Worm (Caenorhabditis elegans) whole organism, L1 larva: Measurements from ENCODE around the gene rpl-33.

Experiments used
- C34B4.2 ChIP-seq: sonication (generic microtip); optimal IDR thresholded peaks from 2 replicates; lab custom pipeline; 2017; ENCODE audit warnings: mild to moderate bottlenecking, missing genetic modification characterization, missing compliant biosample characterization
- aly-2 ChIP-seq: fragments of 150-350 bp; optimal IDR thresholded peaks from 2 replicates; lab custom pipeline; 2014; ENCODE audit warnings: missing biosample characterization, missing genetic modification characterization
- ama-1 ChIP-seq: fragments of 150-350 bp; optimal IDR thresholded peaks from 2 replicates; lab custom pipeline; 2014
- blmp-1 ChIP-seq: fragments of 150-350 bp; optimal IDR thresholded peaks from 2 replicates; lab custom pipeline; 2014; ENCODE audit warnings: missing biosample characterization, missing genetic modification characterization
- ceh-63 ChIP-seq: fragments of 200-800 bp; sonication (Bioruptor generic); optimal IDR thresholded peaks from 2 replicates; lab custom pipeline; 2018; ENCODE audit warnings: mild to moderate bottlenecking, missing genetic modification characterization, missing compliant biosample characterization
- ceh-8 ChIP-seq: fragments of 200-800 bp; sonication (Bioruptor generic); optimal IDR thresholded peaks from 2 replicates; lab custom pipeline; 2018; ENCODE audit warnings: mild to moderate bottlenecking, missing genetic modification characterization, moderate library complexity, missing compliant biosample characterization
- dsc-1 ChIP-seq: sonication (generic microtip); optimal IDR thresholded peaks from 2 replicates; lab custom pipeline; 2016; ENCODE audit warnings: mild to moderate bottlenecking, missing genetic modification characterization, missing compliant biosample characterization
- egl-27 ChIP-seq, 2 experiments: fragments of 150-350 bp in 1 of 2; sonication (generic microtip); optimal IDR thresholded peaks; 3 replicates each; lab custom pipeline; 2017 to 2018; ENCODE audit warnings: missing biosample characterization in 2 of 2, missing genetic modification characterization in 2 of 2, missing genetic modification reagents in 2 of 2
- ets-5 ChIP-seq: fragments of 200-800 bp; sonication (Bioruptor generic); IDR thresholded peaks from 2 replicates; pipeline ENCODE4 v1.3.6; 2022; ENCODE audit warnings: missing genetic modification characterization, missing compliant biosample characterization
- fkh-4 ChIP-seq: sonication (generic microtip); optimal IDR thresholded peaks from 2 replicates; lab custom pipeline; 2016; ENCODE audit warnings: missing compliant biosample characterization, missing genetic modification characterization, borderline replicate concordance
- fkh-8 ChIP-seq: sonication (generic microtip); optimal IDR thresholded peaks from 2 replicates; lab custom pipeline; 2016; ENCODE audit warnings: mild to moderate bottlenecking, missing genetic modification characterization, missing compliant biosample characterization
- fos-1 ChIP-seq: fragments of 150-350 bp; optimal IDR thresholded peaks from 2 replicates; lab custom pipeline; 2014; ENCODE audit warnings: missing biosample characterization, missing genetic modification characterization
- grh-1 ChIP-seq: fragments of 200-800 bp; sonication (Bioruptor generic); IDR thresholded peaks from 2 replicates; pipeline ENCODE4 v1.3.6; 2022; ENCODE audit warnings: missing genetic modification reagents, missing genetic modification characterization, missing compliant biosample characterization
- hlh-17 ChIP-seq: fragments of 200-800 bp; sonication (Bioruptor generic); optimal IDR thresholded peaks from 2 replicates; lab custom pipeline; 2018; ENCODE audit warnings: missing genetic modification characterization, mild to moderate bottlenecking, missing compliant biosample characterization, moderate library complexity, borderline replicate concordance
- hlh-4 ChIP-seq: sonication (generic microtip); optimal IDR thresholded peaks from 2 replicates; lab custom pipeline; 2016; ENCODE audit warnings: mild to moderate bottlenecking, missing genetic modification characterization, missing compliant biosample characterization
- irx-1 ChIP-seq: sonication (generic microtip); optimal IDR thresholded peaks from 2 replicates; lab custom pipeline; 2016; ENCODE audit warnings: missing genetic modification characterization, missing compliant biosample characterization
- lin-14 ChIP-seq: fragments of 200-800 bp; sonication (Bioruptor generic); optimal IDR thresholded peaks from 2 replicates; lab custom pipeline; 2018; ENCODE audit warnings: mild to moderate bottlenecking, missing genetic modification characterization, moderate library complexity, missing compliant biosample characterization
- lin-35 ChIP-seq, 2 experiments: fragments of 150-350 bp; optimal IDR thresholded peaks; 2 replicates each; lab custom pipeline; 2014; ENCODE audit warnings: missing biosample characterization in 2 of 2, missing genetic modification characterization in 2 of 2, missing genetic modification reagents in 2 of 2
- lin-39 ChIP-seq: fragments of 150-350 bp; optimal IDR thresholded peaks from 2 replicates; lab custom pipeline; 2014; ENCODE audit warnings: missing biosample characterization, missing genetic modification reagents, missing genetic modification characterization
- lir-3 ChIP-seq: sonication (generic microtip); optimal IDR thresholded peaks from 2 replicates; lab custom pipeline; 2016; ENCODE audit warnings: mild to moderate bottlenecking, missing genetic modification characterization, moderate library complexity, missing compliant biosample characterization; ENCODE audit not compliant: poor library complexity
- lsy-2 ChIP-seq, 2 experiments: fragments of 150-350 bp; optimal IDR thresholded peaks; 2 replicates each; lab custom pipeline; 2014; ENCODE audit warnings: missing biosample characterization in 2 of 2, missing genetic modification characterization in 2 of 2
- mdl-1 ChIP-seq, 2 experiments: fragments of 150-350 bp; optimal IDR thresholded peaks; 2 replicates each; lab custom pipeline; 2014 to 2017; ENCODE audit warnings: missing biosample characterization in 2 of 2, missing genetic modification characterization in 2 of 2, inconsistent platforms in 1 of 2
- mef-2 ChIP-seq: fragments of 150-350 bp; optimal IDR thresholded peaks from 2 replicates; lab custom pipeline; 2014; ENCODE audit warnings: missing biosample characterization, missing genetic modification characterization
- nhr-11 ChIP-seq: fragments of 150-350 bp; optimal IDR thresholded peaks from 2 replicates; lab custom pipeline; 2014; ENCODE audit warnings: missing biosample characterization, missing genetic modification characterization
- nhr-12 ChIP-seq: sonication (generic microtip); optimal IDR thresholded peaks from 2 replicates; lab custom pipeline; 2017; ENCODE audit warnings: missing biosample characterization, missing genetic modification characterization
- nhr-237 ChIP-seq: fragments of 150-350 bp; optimal IDR thresholded peaks from 2 replicates; lab custom pipeline; 2014; ENCODE audit warnings: missing biosample characterization, missing genetic modification characterization
- nhr-28 ChIP-seq: fragments of 150-350 bp; optimal IDR thresholded peaks from 2 replicates; lab custom pipeline; 2014; ENCODE audit warnings: missing biosample characterization, missing genetic modification characterization
- nhr-47 ChIP-seq: sonication (generic microtip); optimal IDR thresholded peaks from 2 replicates; lab custom pipeline; 2016; ENCODE audit warnings: mild to moderate bottlenecking, missing genetic modification characterization, moderate library complexity, missing compliant biosample characterization
- nhr-76 ChIP-seq: sonication (generic microtip); optimal IDR thresholded peaks from 2 replicates; lab custom pipeline; 2017; ENCODE audit warnings: missing biosample characterization, missing genetic modification characterization
- pax-3 ChIP-seq: fragments of 200-800 bp; sonication (Bioruptor generic); optimal IDR thresholded peaks from 2 replicates; lab custom pipeline; 2018; ENCODE audit warnings: mild to moderate bottlenecking, missing genetic modification characterization, moderate library complexity, missing compliant biosample characterization
- rnt-1 ChIP-seq: sonication (generic microtip); optimal IDR thresholded peaks from 2 replicates; lab custom pipeline; 2016; ENCODE audit warnings: mild to moderate bottlenecking, missing genetic modification characterization, moderate library complexity, missing compliant biosample characterization
- skn-1 ChIP-seq: fragments of 150-350 bp; optimal IDR thresholded peaks from 2 replicates; lab custom pipeline; 2014; ENCODE audit warnings: missing biosample characterization, missing genetic modification characterization
- swsn-7 ChIP-seq: sonication (generic microtip); optimal IDR thresholded peaks from 2 replicates; lab custom pipeline; 2016; ENCODE audit warnings: missing genetic modification characterization, missing compliant biosample characterization
- tbx-2 ChIP-seq: sonication (generic microtip); optimal IDR thresholded peaks from 2 replicates; lab custom pipeline; 2016; ENCODE audit warnings: missing genetic modification characterization, missing compliant biosample characterization
- tlp-1 ChIP-seq: fragments of 150-350 bp; optimal IDR thresholded peaks from 2 replicates; lab custom pipeline; 2014; ENCODE audit warnings: missing biosample characterization, missing genetic modification characterization
- unc-130 ChIP-seq: fragments of 150-350 bp; optimal IDR thresholded peaks from 2 replicates; lab custom pipeline; 2017; ENCODE audit warnings: missing biosample characterization, missing genetic modification characterization, inconsistent platforms
- unc-62 ChIP-seq: fragments of 150-350 bp; optimal IDR thresholded peaks from 2 replicates; lab custom pipeline; 2014; ENCODE audit warnings: missing biosample characterization, missing genetic modification reagents, missing genetic modification characterization
- unc-86 ChIP-seq: sonication (generic microtip); optimal IDR thresholded peaks from 2 replicates; lab custom pipeline; 2016; ENCODE audit warnings: missing genetic modification characterization, missing compliant biosample characterization
- xbp-1 ChIP-seq: sonication (generic microtip); optimal IDR thresholded peaks from 2 replicates; lab custom pipeline; 2016; ENCODE audit warnings: missing genetic modification characterization, missing compliant biosample characterization
- zag-1 ChIP-seq: fragments of 150-350 bp; optimal IDR thresholded peaks from 2 replicates; lab custom pipeline; 2014; ENCODE audit warnings: missing biosample characterization, missing genetic modification characterization
- zip-4 ChIP-seq: fragments of 200-800 bp; sonication (Bioruptor generic); optimal IDR thresholded peaks from 2 replicates; lab custom pipeline; 2018; ENCODE audit warnings: mild to moderate bottlenecking, missing genetic modification characterization, moderate library complexity, missing compliant biosample characterization
- ztf-11 ChIP-seq, 2 experiments: sonication (generic microtip); optimal IDR thresholded peaks; 2 replicates each; lab custom pipeline; 2016 to 2017; ENCODE audit warnings: missing genetic modification characterization in 2 of 2, missing biosample characterization in 1 of 2, missing compliant biosample characterization in 1 of 2
- ztf-4 ChIP-seq: fragments of 150-350 bp; optimal IDR thresholded peaks from 2 replicates; lab custom pipeline; 2014; ENCODE audit warnings: missing biosample characterization, missing genetic modification characterization

The rpl-33 gene

DNA sequence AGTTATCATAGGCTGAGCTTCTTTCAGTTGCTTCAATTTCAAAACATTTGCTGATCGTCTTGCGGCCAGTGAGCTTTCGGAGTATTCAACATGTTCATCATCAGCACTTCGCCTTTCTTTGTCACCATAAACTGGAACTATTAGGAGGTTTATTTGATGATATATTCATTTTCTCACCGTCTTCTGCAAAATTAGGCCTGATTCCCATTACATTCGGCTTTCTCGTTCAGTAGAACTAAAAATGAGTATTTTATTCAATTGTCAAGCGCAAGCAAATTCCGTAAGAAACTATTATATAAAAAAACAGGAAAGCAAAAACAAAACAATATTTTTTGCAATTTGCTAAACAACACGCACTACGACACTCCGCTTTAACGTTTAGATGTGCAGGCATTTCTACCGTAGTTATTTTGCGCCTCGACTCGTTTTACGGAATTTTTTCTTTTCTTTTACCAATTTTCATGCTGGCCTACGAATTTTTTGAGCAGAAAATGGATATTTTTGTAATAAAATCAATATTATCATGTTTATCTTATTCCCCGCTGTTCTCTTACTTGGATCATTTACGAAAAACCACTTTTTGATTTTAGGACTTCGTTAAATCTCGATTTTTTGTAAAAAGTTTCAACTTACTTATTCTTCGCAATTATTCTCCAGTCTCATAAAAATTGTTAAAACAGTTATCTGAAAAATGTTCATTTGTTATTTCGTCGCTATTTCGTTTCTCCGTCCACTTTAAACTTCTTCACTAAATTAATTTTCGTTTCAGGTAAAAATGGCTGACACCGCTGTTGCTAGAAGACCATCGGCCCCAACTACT lies at the start of gene rpl-33, which contains the start of gene farl-11 (continued):
- TF ChIP-seq ceh-63 (no peak), unc-62 (GFP tag; lab: Kevin White, UChicago) (no peak), zip-4 (GFP tag; lab: Kevin White, UChicago) (no peak), fos-1 (tag; lab: Kevin White, UChicago) (peak; percentile 89), lsy-2 (tag; optimal IDR thresholded peaks at IDR 0.05; lab: Kevin White, UChicago) (peak; percentile 98 to 100), tlp-1 (no peak), grh-1 (GFP tag; lab: Robert Waterston, UW) (peak; percentile 53; the same call in 1 of the 2 replicates), mdl-1 (tag; optimal IDR thresholded peaks at IDR 0.05; lab: Kevin White, UChicago) (peak in 1 of 2 experiments; percentile 65), zag-1 (no peak), ets-5 (no peak), swsn-7 (tag; lab: Kevin White, UChicago) (peak; percentile 76), blmp-1 (tag; lab: Kevin White, UChicago) (peak; percentile 84), hlh-17 (no peak), nhr-47 (tag; lab: Kevin White, UChicago) (peak; percentile 83), rnt-1 (tag; lab: Kevin White, UChicago) (peak; percentile 78), nhr-237 (peak; percentile 87), C34B4.2 (tag; lab: Kevin White, UChicago) (no peak), aly-2 (tag; lab: Kevin White, UChicago) (peak; percentile 77), ztf-11 (tag; optimal IDR thresholded peaks at IDR 0.05; lab: Kevin White, UChicago) (peak in 1 of 2 experiments; percentile 57), nhr-12 (tag; lab: Kevin White, UChicago) (no peak), tbx-2 (tag; lab: Kevin White, UChicago) (peak; percentile 81), unc-130 (peak; percentile 89), hlh-4 (tag; lab: Kevin White, UChicago) (no peak), ceh-8 (GFP tag; lab: Kevin White, UChicago) (no peak), dsc-1 (peak; percentile 64), lin-14 (GFP tag; lab: Kevin White, UChicago) (peak; percentile 85), egl-27 (tag; optimal IDR thresholded peaks at IDR 0.05; lab: Kevin White, UChicago) (no peak), fkh-8 (peak; percentile 85), nhr-11 (tag; lab: Kevin White, UChicago) (peak; percentile 39), irx-1 (tag; lab: Kevin White, UChicago) (peak; percentile 43), lir-3 (tag; lab: Kevin White, UChicago) (peak; percentile 58), lin-35 (GFP tag; optimal IDR thresholded peaks at IDR 0.05; lab: Kevin White, UChicago) (peak; percentile 83 to 93), ama-1 (peak; percentile 62)

DNA sequence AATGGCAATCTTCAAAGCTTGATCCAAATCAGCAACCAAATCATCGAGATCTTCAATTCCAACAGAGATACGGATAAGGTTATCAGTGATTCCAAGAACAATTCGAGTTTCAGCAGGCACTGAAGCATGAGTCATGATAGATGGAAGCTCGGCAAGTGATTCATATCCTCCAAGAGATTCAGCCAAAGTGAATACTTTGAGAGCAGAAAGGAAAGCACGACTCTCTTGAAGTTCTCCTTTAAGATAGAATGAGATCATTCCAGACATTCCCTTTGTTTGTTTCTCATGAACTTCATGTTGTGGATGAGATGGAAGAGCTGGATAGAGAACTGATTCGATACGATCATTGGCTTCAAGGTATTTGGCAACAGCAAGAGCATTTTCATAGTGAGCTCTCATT lies 49.0 kb upstream of the rpl-33 start:
- TF ChIP-seq pax-3 (tag; lab: Kevin White, UChicago), result no peak
- no peak for TF ChIP-seq lin-39 (tag; lab: Kevin White, UChicago)
- no peak for TF ChIP-seq fkh-4 (tag; lab: Kevin White, UChicago)
- TF ChIP-seq xbp-1 (tag; lab: Kevin White, UChicago), result no peak
- no peak for TF ChIP-seq skn-1 (tag; lab: Kevin White, UChicago)
- no peak for TF ChIP-seq zag-1
- no peak for TF ChIP-seq nhr-28
- no peak for TF ChIP-seq tbx-2 (tag; lab: Kevin White, UChicago)
- no peak for TF ChIP-seq blmp-1 (tag; lab: Kevin White, UChicago)
- TF ChIP-seq fkh-8, result no peak
- TF ChIP-seq unc-86 (tag; lab: Kevin White, UChicago), result no peak
- no peak for TF ChIP-seq mef-2 (tag; lab: Kevin White, UChicago)
- no peak for TF ChIP-seq unc-130
- no peak for TF ChIP-seq nhr-76 (tag; lab: Kevin White, UChicago)
- TF ChIP-seq ztf-11 (tag; optimal IDR thresholded peaks at IDR 0.05; lab: Kevin White, UChicago), result no peak
- TF ChIP-seq ztf-4, result no peak
